Worm (Caenorhabditis elegans): ENCODE measurements around the gene Y39A1A.18.

DNA sequence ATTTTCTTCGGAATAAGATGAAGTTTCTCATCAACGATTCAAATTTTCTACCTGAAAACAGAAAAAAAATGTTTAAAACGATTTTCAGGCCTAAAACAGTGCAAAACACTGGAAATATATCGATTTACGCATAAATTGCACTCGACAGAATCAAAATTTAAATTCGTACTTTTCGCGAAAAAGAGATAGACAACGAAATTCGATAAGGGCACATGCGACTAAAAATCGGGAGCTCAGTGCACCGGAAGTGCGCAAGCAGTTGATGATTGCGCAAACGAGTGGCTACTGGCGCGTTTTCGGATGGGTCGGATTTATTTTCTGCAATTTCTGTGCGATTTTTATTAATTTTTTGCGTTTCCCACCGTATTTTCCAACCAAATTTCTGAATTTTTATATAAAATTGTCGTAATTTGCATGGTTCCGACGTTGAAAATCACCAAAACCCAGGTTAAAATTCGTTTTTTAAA lies 12.7 kb upstream of the Y39A1A.18 start, which contains the start of the genes Y39A1A.21 and Y39A1A.22:
- TF ChIP-seq madf-6 (GFP tag; IDR thresholded peaks at IDR 0.05) (peak; percentile 84), aptf-2 (GFP tag; conservative IDR thresholded peaks at IDR 0.05) (no peak), nhr-179 (tag; optimal IDR thresholded peaks at IDR 0.05) (no peak), unc-62 (GFP tag; optimal IDR thresholded peaks at IDR 0.05) (no peak), attf-3 (GFP tag; conservative IDR thresholded peaks at IDR 0.05) (0 out of 2 replicates have a peak, but pooled peaks have one; percentile 31), dpff-1 (tag; optimal IDR thresholded peaks at IDR 0.05) (no peak), mes-4 (tag; optimal IDR thresholded peaks at IDR 0.05) (no peak), ceh-91 (GFP tag; IDR thresholded peaks at IDR 0.05) (peak; percentile 65), lin-40 (tag; optimal IDR thresholded peaks at IDR 0.05) (peak; percentile 80), ztf-28 (GFP tag; IDR thresholded peaks at IDR 0.05) (no peak), madf-3 (GFP tag; IDR thresholded peaks at IDR 0.05) (0 out of 2 replicates have a peak, but pooled peaks have one; percentile 43), B0035.1 (tag; optimal IDR thresholded peaks at IDR 0.05) (no peak), F37B4.10 (GFP tag; IDR thresholded peaks at IDR 0.05) (no peak), ztf-6 (GFP tag; IDR thresholded peaks at IDR 0.05) (peak; percentile 50; the same call in 1 of the 2 replicates)
